Worm (Caenorhabditis elegans): Measurements from ENCODE around the gene msp-32.

The msp-32 gene

ce11 chrII:4904277-4904676, 5.6 kb downstream of the msp-32 start (continued):
- TF ChIP-seq ztf-6 (GFP tag; IDR thresholded peaks at IDR 0.05) (no peak), chd-7 (tag; optimal IDR thresholded peaks at IDR 0.05) (peak; percentile 9), F33H1.4 (GFP tag; IDR thresholded peaks at IDR 0.05) (peak; percentile 84), attf-5 (GFP tag; optimal IDR thresholded peaks at IDR 0.05) (peak; percentile 40), T26A5.8 (tag; optimal IDR thresholded peaks at IDR 0.05) (no peak), ekl-4 (GFP tag; IDR thresholded peaks at IDR 0.05) (peak; percentile 64), Y95B8A.8 (GFP tag; IDR thresholded peaks at IDR 0.05) (0 out of 2 replicates have a peak, but pooled peaks have one; percentile 60), ZK185.1 (tag; optimal IDR thresholded peaks at IDR 0.05; ENCODE audit: poor library complexity, severe bottlenecking) (peak; percentile 58), tbp1 (GFP tag; optimal IDR thresholded peaks at IDR 0.05) (peak; percentile 62), lin-40 (tag; optimal IDR thresholded peaks at IDR 0.05) (peak; percentile 24), B0035.1 (tag; optimal IDR thresholded peaks at IDR 0.05) (no peak), let-526 (GFP tag; IDR thresholded peaks at IDR 0.05) (peak; percentile 32; the same call in 1 of the 2 replicates), snpc-1.3 (tag; optimal IDR thresholded peaks at IDR 0.05; ENCODE audit: insufficient read depth) (peak; percentile 58), snpc-1.1 (tag; optimal IDR thresholded peaks at IDR 0.05; ENCODE audit: insufficient read depth) (peak; percentile 52), nhr-27 (tag; optimal IDR thresholded peaks at IDR 0.05) (no peak), lin-35 (GFP tag; optimal IDR thresholded peaks at IDR 0.05) (peak in 1 of 3 experiments; percentile 68), madf-3 (GFP tag; IDR thresholded peaks at IDR 0.05) (peak; percentile 29; the same call in 1 of the 2 replicates), lsy-27 (tag; optimal IDR thresholded peaks at IDR 0.05; ENCODE audit: borderline replicate concordance, insufficient read depth) (peak; percentile 60), xnd-1 (tag; optimal IDR thresholded peaks at IDR 0.05) (peak; percentile 26), F23B12.7 (tag; optimal IDR thresholded peaks at IDR 0.05; ENCODE audit: insufficient read depth) (peak; percentile 80), mcd-1 (GFP tag; IDR thresholded peaks at IDR 0.05) (peak; percentile 70), attf-3 (GFP tag; conservative IDR thresholded peaks at IDR 0.05) (no peak), ztf-18 (tag; optimal IDR thresholded peaks at IDR 0.05) (peak; percentile 17), unc-130 (GFP tag; optimal IDR thresholded peaks at IDR 0.05) (no peak)

ce11 chrII:4904778-4905177, 6.1 kb downstream of the msp-32 start, which contains the start of gene btbd-10:
Gene btbd-10, plus strand, starts transcription at chrII:4905008.
- TF ChIP-seq C17E4.6 (GFP tag; IDR thresholded peaks at IDR 0.05) (no peak), unc-62 (GFP tag; optimal IDR thresholded peaks at IDR 0.05) (peak; percentile 67), pha-4 (tag; optimal IDR thresholded peaks at IDR 0.05) (peak; percentile 7)

- peak; percentile 50; the same call in 1 of the 2 replicates for TF ChIP-seq F33H1.4 (GFP tag; IDR thresholded peaks at IDR 0.05)
- no peak for TF ChIP-seq F49E8.2 (tag; optimal IDR thresholded peaks at IDR 0.05; ENCODE audit: insufficient read depth)
- TF ChIP-seq madf-6 (GFP tag; IDR thresholded peaks at IDR 0.05): peak; percentile 56
- TF ChIP-seq ztf-28 (GFP tag; IDR thresholded peaks at IDR 0.05): no peak
- TF ChIP-seq hsf-1 (GFP tag; IDR thresholded peaks at IDR 0.05): no peak
- TF ChIP-seq lsl-1 (GFP tag; optimal IDR thresholded peaks at IDR 0.05): peak; percentile 70
- no peak for TF ChIP-seq madf-10 (tag; optimal IDR thresholded peaks at IDR 0.05)
- no peak for TF ChIP-seq lin-40 (tag; optimal IDR thresholded peaks at IDR 0.05)
- no peak for TF ChIP-seq unc-62 (GFP tag; optimal IDR thresholded peaks at IDR 0.05)
- no peak for TF ChIP-seq gei-17 (GFP tag; optimal IDR thresholded peaks at IDR 0.05)
- TF ChIP-seq egrh-3 (GFP tag; IDR thresholded peaks at IDR 0.05): no peak
- TF ChIP-seq mxl-1 (tag; optimal IDR thresholded peaks at IDR 0.05): no peak
Measured at ce11 chrII:4905331-4905730, 6.7 kb downstream of the msp-32 start.
